Worm (Caenorhabditis elegans) whole organism, L2 larva: ENCODE measurements around the gene F43C11.6.

ENCODE experiments used
- aly-2 ChIP-seq: fragments of 150-350 bp; optimal IDR thresholded peaks from 2 replicates; lab custom pipeline; 2014; ENCODE audit warnings: missing biosample characterization, missing genetic modification characterization
- ama-1 ChIP-seq: fragments of 150-350 bp; optimal IDR thresholded peaks from 2 replicates; lab custom pipeline; 2018; ENCODE audit warnings: inconsistent platforms
- nhr-6 ChIP-seq: fragments of 150-350 bp; optimal IDR thresholded peaks from 2 replicates; lab custom pipeline; 2014; ENCODE audit warnings: missing biosample characterization, missing genetic modification characterization
- unc-62 ChIP-seq: fragments of 150-350 bp; optimal IDR thresholded peaks from 2 replicates; lab custom pipeline; 2014; ENCODE audit warnings: missing biosample characterization, missing genetic modification reagents, missing genetic modification characterization
- zag-1 ChIP-seq: fragments of 150-350 bp; optimal IDR thresholded peaks from 2 replicates; lab custom pipeline; 2014; ENCODE audit warnings: missing biosample characterization, missing genetic modification characterization

ce11 chrII:2356795-2357194 lies 14.6 kb downstream of the F43C11.6 start, which contains the start of gene F43C11.1:
- TF ChIP-seq unc-62 (GFP tag; lab: Kevin White, UChicago) (no peak), ama-1 (no peak), nhr-6 (tag; lab: Kevin White, UChicago) (no peak), aly-2 (no peak), zag-1 (no peak)
